Worm (Caenorhabditis elegans) whole organism, L2 larva: ENCODE data around the gene R03G8.1.

ENCODE experiments used
- C34F6.9 ChIP-seq: fragments of 150-350 bp; optimal IDR thresholded peaks from 2 replicates; lab custom pipeline; 2014; ENCODE audit warnings: missing biosample characterization, missing genetic modification characterization
- F13H6.1 ChIP-seq: sonication (generic microtip); optimal IDR thresholded peaks from 2 replicates; lab custom pipeline; 2016; ENCODE audit warnings: missing genetic modification characterization, missing compliant biosample characterization
- R02D3.7 ChIP-seq: fragments of 150-350 bp; optimal IDR thresholded peaks from 2 replicates; lab custom pipeline; 2014; ENCODE audit warnings: missing biosample characterization, missing genetic modification characterization
- Y55F3AM.14 ChIP-seq: fragments of 200-800 bp; sonication (Bioruptor generic); optimal IDR thresholded peaks from 2 replicates; lab custom pipeline; 2018; ENCODE audit warnings: mild to moderate bottlenecking, missing genetic modification characterization, missing compliant biosample characterization
- ZK546.5 ChIP-seq: sonication (generic microtip); optimal IDR thresholded peaks from 2 replicates; lab custom pipeline; 2017; ENCODE audit warnings: missing biosample characterization, missing genetic modification characterization
- ama-1 ChIP-seq: fragments of 150-350 bp; optimal IDR thresholded peaks from 2 replicates; lab custom pipeline; 2018; ENCODE audit warnings: inconsistent platforms
- blmp-1 ChIP-seq: sonication (generic microtip); optimal IDR thresholded peaks from 2 replicates; lab custom pipeline; 2017; ENCODE audit warnings: missing genetic modification characterization, mild to moderate bottlenecking, missing compliant biosample characterization, antibody characterized with exemption, moderate library complexity; ENCODE audit not compliant: insufficient read depth
- ceh-16 ChIP-seq: fragments of 150-350 bp; optimal IDR thresholded peaks from 2 replicates; lab custom pipeline; 2014; ENCODE audit warnings: missing biosample characterization, missing genetic modification characterization
- ceh-82 ChIP-seq: fragments of 150-350 bp; optimal IDR thresholded peaks from 2 replicates; lab custom pipeline; 2014; ENCODE audit warnings: missing biosample characterization, missing genetic modification characterization
- crh-2 ChIP-seq: sonication (generic microtip); optimal IDR thresholded peaks from 2 replicates; lab custom pipeline; 2017; ENCODE audit warnings: missing biosample characterization, missing genetic modification characterization
- egl-27 ChIP-seq: sonication (generic microtip); optimal IDR thresholded peaks from 3 replicates; lab custom pipeline; 2017; ENCODE audit warnings: missing biosample characterization, missing genetic modification reagents, missing genetic modification characterization
- elt-3 ChIP-seq: sonication (generic microtip); optimal IDR thresholded peaks from 2 replicates; lab custom pipeline; 2017; ENCODE audit warnings: missing biosample characterization, missing genetic modification characterization
- fos-1 ChIP-seq: fragments of 150-350 bp; optimal IDR thresholded peaks from 2 replicates; lab custom pipeline; 2014; ENCODE audit warnings: missing biosample characterization, missing genetic modification characterization
- gmeb-1 ChIP-seq: fragments of 150-350 bp; optimal IDR thresholded peaks from 2 replicates; lab custom pipeline; 2014; ENCODE audit warnings: missing biosample characterization, missing genetic modification characterization
- lin-11 ChIP-seq: fragments of 150-350 bp; sonication (generic microtip); optimal IDR thresholded peaks from 2 replicates; lab custom pipeline; 2014; ENCODE audit warnings: missing biosample characterization, missing genetic modification characterization, inconsistent platforms, mixed read lengths
- lin-13 ChIP-seq: fragments of 150-350 bp; optimal IDR thresholded peaks from 2 replicates; lab custom pipeline; 2014; ENCODE audit warnings: missing biosample characterization, missing genetic modification reagents, missing genetic modification characterization
- lsy-2 ChIP-seq, 2 experiments: fragments of 150-350 bp in 1 of 2; sonication (generic microtip) in 1 of 2; optimal IDR thresholded peaks; 2 replicates each; lab custom pipeline; 2014 to 2017; ENCODE audit warnings: missing biosample characterization in 2 of 2, missing genetic modification characterization in 2 of 2
- mab-5 ChIP-seq: fragments of 150-350 bp; optimal IDR thresholded peaks from 2 replicates; lab custom pipeline; 2014; ENCODE audit warnings: missing biosample characterization, missing genetic modification characterization
- mbf-1 ChIP-seq: sonication (generic microtip); optimal IDR thresholded peaks from 2 replicates; lab custom pipeline; 2017; ENCODE audit warnings: missing biosample characterization, missing genetic modification characterization
- mdl-1 ChIP-seq, 2 experiments: fragments of 150-350 bp in 1 of 2; sonication (generic microtip) in 1 of 2; optimal IDR thresholded peaks; 2 replicates each; lab custom pipeline; 2017; ENCODE audit warnings: missing biosample characterization in 2 of 2, missing genetic modification characterization in 2 of 2
- nhr-10 ChIP-seq: sonication (generic microtip); optimal IDR thresholded peaks from 2 replicates; lab custom pipeline; 2017; ENCODE audit warnings: missing biosample characterization, missing genetic modification characterization
- nhr-11 ChIP-seq: fragments of 150-350 bp; optimal IDR thresholded peaks from 2 replicates; lab custom pipeline; 2014; ENCODE audit warnings: missing biosample characterization, missing genetic modification characterization
- nhr-12 ChIP-seq: fragments of 150-350 bp; optimal IDR thresholded peaks from 2 replicates; lab custom pipeline; 2014; ENCODE audit warnings: missing biosample characterization, missing genetic modification characterization
- nhr-129 ChIP-seq: fragments of 150-350 bp; optimal IDR thresholded peaks from 2 replicates; lab custom pipeline; 2014; ENCODE audit warnings: missing biosample characterization, missing genetic modification characterization
- nhr-21 ChIP-seq: fragments of 150-350 bp; optimal IDR thresholded peaks from 2 replicates; lab custom pipeline; 2014; ENCODE audit warnings: missing biosample characterization, missing genetic modification characterization
- nhr-23 ChIP-seq: fragments of 150-350 bp; optimal IDR thresholded peaks from 2 replicates; lab custom pipeline; 2014; ENCODE audit warnings: missing biosample characterization, missing genetic modification reagents, missing genetic modification characterization
- nhr-237 ChIP-seq: fragments of 150-350 bp; optimal IDR thresholded peaks from 2 replicates; lab custom pipeline; 2014; ENCODE audit warnings: missing biosample characterization, missing genetic modification characterization
- nhr-6 ChIP-seq: fragments of 150-350 bp; optimal IDR thresholded peaks from 2 replicates; lab custom pipeline; 2014; ENCODE audit warnings: missing biosample characterization, missing genetic modification characterization
- nhr-77 ChIP-seq: fragments of 150-350 bp; optimal IDR thresholded peaks from 2 replicates; lab custom pipeline; 2014; ENCODE audit warnings: missing biosample characterization, missing genetic modification characterization
- peb-1 ChIP-seq: fragments of 150-350 bp; optimal IDR thresholded peaks from 2 replicates; lab custom pipeline; 2014; ENCODE audit warnings: missing biosample characterization, missing genetic modification characterization
- sem-4 ChIP-seq: fragments of 150-350 bp; optimal IDR thresholded peaks from 2 replicates; lab custom pipeline; 2014; ENCODE audit warnings: missing biosample characterization, missing genetic modification reagents, missing genetic modification characterization
- skn-1 ChIP-seq: sonication (generic microtip); optimal IDR thresholded peaks from 2 replicates; lab custom pipeline; 2017; ENCODE audit warnings: missing biosample characterization, missing genetic modification characterization
- sma-3 ChIP-seq: sonication (generic microtip); optimal IDR thresholded peaks from 2 replicates; lab custom pipeline; 2016; ENCODE audit warnings: missing genetic modification reagents, missing genetic modification characterization, missing compliant biosample characterization
- sma-9 ChIP-seq, 2 experiments: fragments of 150-350 bp in 1 of 2; sonication (generic microtip) in 1 of 2; optimal IDR thresholded peaks; 2 replicates each; lab custom pipeline; 2014 to 2016; ENCODE audit warnings: missing genetic modification characterization in 2 of 2, mild to moderate bottlenecking in 1 of 2, missing biosample characterization in 1 of 2, missing compliant biosample characterization in 1 of 2, missing genetic modification reagents in 1 of 2, moderate library complexity in 1 of 2
- snpc-4 ChIP-seq: fragments of 150-350 bp; optimal IDR thresholded peaks from 2 replicates; lab custom pipeline; 2014; ENCODE audit warnings: missing biosample characterization, missing genetic modification characterization
- unc-39 ChIP-seq: fragments of 150-350 bp; optimal IDR thresholded peaks from 2 replicates; lab custom pipeline; 2014; ENCODE audit warnings: missing biosample characterization, missing genetic modification characterization
- unc-55 ChIP-seq: fragments of 150-350 bp; sonication (generic microtip); optimal IDR thresholded peaks from 3 replicates; lab custom pipeline; 2014; ENCODE audit warnings: missing biosample characterization, missing genetic modification reagents, missing genetic modification characterization
- zag-1 ChIP-seq: fragments of 150-350 bp; optimal IDR thresholded peaks from 2 replicates; lab custom pipeline; 2014; ENCODE audit warnings: missing biosample characterization, missing genetic modification characterization
- ztf-11 ChIP-seq: sonication (generic microtip); optimal IDR thresholded peaks from 2 replicates; lab custom pipeline; 2017; ENCODE audit warnings: missing biosample characterization, missing genetic modification characterization
- ztf-4 ChIP-seq: fragments of 150-350 bp; optimal IDR thresholded peaks from 2 replicates; lab custom pipeline; 2014; ENCODE audit warnings: missing biosample characterization, missing genetic modification characterization

The R03G8.1 gene

DNA sequence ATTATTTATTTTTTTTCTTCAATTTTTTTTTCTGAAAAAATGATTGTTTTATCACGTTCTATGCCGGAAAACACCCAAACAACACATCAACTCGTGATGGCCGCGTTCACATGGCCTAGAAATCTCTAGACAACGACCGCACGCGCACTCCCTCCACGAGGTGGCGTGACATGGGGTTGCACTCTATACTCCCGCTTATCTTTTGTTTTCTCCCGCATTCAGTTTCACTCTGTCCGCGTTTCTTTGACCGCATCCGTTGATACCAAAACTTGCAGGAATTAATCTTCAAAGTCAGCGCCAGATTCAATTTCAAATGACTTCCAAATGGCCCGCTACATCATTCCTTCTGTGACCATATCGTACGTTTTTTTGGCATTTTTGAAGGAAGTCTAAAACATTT is 20.6 kb downstream of the R03G8.1 start, which contains the start of gene F17H10.1:
Gene F17H10.1, plus strand, starts transcription at position 276 of the 400 bp plus-strand sequence.
- TF ChIP-seq mdl-1 (tag; optimal IDR thresholded peaks at IDR 0.05; lab: Kevin White, UChicago) (peak; percentile 92), sma-3 (GFP tag; lab: Kevin White, UChicago) (peak; percentile 81), ceh-16 (no peak), lin-13 (GFP tag; lab: Kevin White, UChicago) (peak; percentile 60), crh-2 (peak; percentile 88), snpc-4 (tag; lab: Kevin White, UChicago) (peak; percentile 12), blmp-1 (tag; lab: Kevin White, UChicago) (peak; percentile 76), egl-27 (tag; lab: Kevin White, UChicago) (peak; percentile 6), elt-3 (tag; lab: Kevin White, UChicago) (no peak), ztf-4 (no peak), mab-5 (tag; lab: Kevin White, UChicago) (no peak), sma-9 (GFP tag; optimal IDR thresholded peaks at IDR 0.05; lab: Kevin White, UChicago) (peak; percentile 94), sma-9 (tag; optimal IDR thresholded peaks at IDR 0.05; lab: Kevin White, UChicago) (no peak), lin-11 (tag; lab: Kevin White, UChicago) (peak; percentile 48), gmeb-1 (tag; lab: Kevin White, UChicago) (peak; percentile 71), skn-1 (tag; lab: Kevin White, UChicago) (peak; percentile 51), unc-55 (GFP tag; lab: Kevin White, UChicago) (peak; percentile 36), F13H6.1 (tag; lab: Kevin White, UChicago) (peak; percentile 80), C34F6.9 (peak; percentile 67), nhr-21 (tag; lab: Kevin White, UChicago) (peak; percentile 88), nhr-129 (tag; lab: Kevin White, UChicago) (peak; percentile 75), nhr-12 (no peak), fos-1 (tag; lab: Kevin White, UChicago) (peak; percentile 84)

- TF ChIP-seq fos-1 (tag; lab: Kevin White, UChicago) (peak; percentile 25), blmp-1 (tag; lab: Kevin White, UChicago) (no peak), nhr-129 (tag; lab: Kevin White, UChicago) (peak; percentile 69), crh-2 (peak; percentile 12), peb-1 (tag; lab: Kevin White, UChicago) (no peak), lsy-2 (tag; optimal IDR thresholded peaks at IDR 0.05; lab: Kevin White, UChicago) (peak in 1 of 2 experiments; percentile 43), nhr-23 (tag; lab: Kevin White, UChicago) (no peak), sma-9 (GFP tag; optimal IDR thresholded peaks at IDR 0.05; lab: Kevin White, UChicago) (peak; percentile 7), sma-9 (tag; optimal IDR thresholded peaks at IDR 0.05; lab: Kevin White, UChicago) (no peak)
Measured at ce11 chrX:13106177-13106761, 21.9 kb downstream of the R03G8.1 start.

ce11 chrX:13108664-13109063 is 24.3 kb downstream of the R03G8.1 start:
- TF ChIP-seq nhr-6 (tag; lab: Kevin White, UChicago) (no peak), ama-1 (lab: Kevin White, UChicago) (peak; percentile 36), crh-2 (peak; percentile 38), nhr-10 (tag; lab: Kevin White, UChicago) (no peak), ztf-4 (peak; percentile 47)

DNA sequence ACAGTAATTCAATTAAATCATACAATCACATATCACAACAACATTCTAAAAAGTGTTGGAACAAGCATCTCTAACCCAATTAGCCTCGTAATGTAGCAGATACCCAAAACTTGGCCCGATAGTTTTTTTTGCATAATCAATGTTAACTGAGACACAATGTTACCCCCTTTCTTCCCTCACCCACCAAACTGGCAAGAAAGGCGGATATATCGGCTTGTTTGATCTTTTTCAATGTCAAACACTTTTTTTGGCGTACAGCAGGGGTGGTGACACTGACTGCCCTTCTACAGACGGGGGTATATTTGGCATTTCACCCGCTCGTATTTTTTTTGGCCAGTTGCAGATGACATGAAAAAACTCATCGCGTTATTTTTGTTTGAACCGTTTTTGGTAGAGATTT is 25.6 kb downstream of the R03G8.1 start:
- TF ChIP-seq lin-11 (tag; lab: Kevin White, UChicago) (no peak), zag-1 (tag; lab: Kevin White, UChicago) (no peak), nhr-21 (tag; lab: Kevin White, UChicago) (no peak), ZK546.5 (tag; lab: Kevin White, UChicago) (no peak), peb-1 (tag; lab: Kevin White, UChicago) (no peak), ztf-4 (no peak), unc-39 (tag; lab: Kevin White, UChicago) (no peak), ceh-16 (no peak), ceh-82 (tag; lab: Kevin White, UChicago) (no peak), nhr-237 (no peak)

- no peak for TF ChIP-seq nhr-129 (tag; lab: Kevin White, UChicago)
- no peak for TF ChIP-seq gmeb-1 (tag; lab: Kevin White, UChicago)
- TF ChIP-seq ztf-11 (tag; lab: Kevin White, UChicago), result no peak
- TF ChIP-seq Y55F3AM.14 (GFP tag; lab: Kevin White, UChicago), result no peak
- no peak for TF ChIP-seq R02D3.7 (tag; lab: Kevin White, UChicago)
- no peak for TF ChIP-seq ama-1 (lab: Kevin White, UChicago)
- TF ChIP-seq ceh-16, result no peak
- no peak for TF ChIP-seq F13H6.1 (tag; lab: Kevin White, UChicago)
- TF ChIP-seq nhr-11, result no peak
- no peak for TF ChIP-seq egl-27 (tag; lab: Kevin White, UChicago)
- TF ChIP-seq mbf-1 (tag; lab: Kevin White, UChicago), result no peak
- no peak for TF ChIP-seq lsy-2 (tag; optimal IDR thresholded peaks at IDR 0.05; lab: Kevin White, UChicago)
- no peak for TF ChIP-seq sem-4 (tag; lab: Kevin White, UChicago)
- TF ChIP-seq fos-1 (tag; lab: Kevin White, UChicago), result no peak
- TF ChIP-seq nhr-6 (tag; lab: Kevin White, UChicago), result no peak
- no peak for TF ChIP-seq nhr-77
Measured at ce11 chrX:13112664-13113063, 28.3 kb downstream of the R03G8.1 start.
